Fruit fly (Drosophila melanogaster) whole organism, adult: ENCODE measurements around the gene Cht7.

ENCODE experiments used
- CG11617 ChIP-seq: fragments of 200-800 bp; sonication (Bioruptor generic); optimal IDR thresholded peaks from 2 replicates; lab custom pipeline; 2017; ENCODE audit warnings: mild to moderate bottlenecking, missing biosample characterization, missing genetic modification reagents, missing genetic modification characterization
- CG33017 ChIP-seq: fragments of 200-800 bp; sonication (Bioruptor generic); optimal IDR thresholded peaks from 2 replicates; lab custom pipeline; 2018; ENCODE audit warnings: missing biosample characterization, mild to moderate bottlenecking, missing genetic modification characterization, moderate library complexity
- Crg-1 ChIP-seq: fragments of 200-800 bp; sonication (Bioruptor generic); optimal IDR thresholded peaks from 2 replicates; lab custom pipeline; 2016; ENCODE audit warnings: missing biosample characterization, missing genetic modification characterization
- Mnt ChIP-seq: fragments of 200-800 bp; sonication (Bioruptor generic); optimal IDR thresholded peaks from 2 replicates; lab custom pipeline; 2016; ENCODE audit warnings: missing biosample characterization, mild to moderate bottlenecking, missing genetic modification characterization
- bab1 ChIP-seq: fragments of 200-800 bp; sonication (Bioruptor generic); optimal IDR thresholded peaks from 3 replicates; lab custom pipeline; 2019; ENCODE audit warnings: missing biosample characterization, mild to moderate bottlenecking, missing genetic modification characterization, moderate library complexity

- TF ChIP-seq Mnt (GFP tag; lab: Kevin White, UChicago), result no peak
- no peak for TF ChIP-seq CG11617
- TF ChIP-seq Crg-1 (GFP tag; lab: Kevin White, UChicago), result no peak
- no peak for TF ChIP-seq bab1
- no peak for TF ChIP-seq CG33017
These were observed at the start of gene Cht7 for dm6 chr3L:3106908-3107821.
